Worm (Caenorhabditis elegans): ENCODE data around the gene ZK54.3.

The ZK54.3 gene

DNA sequence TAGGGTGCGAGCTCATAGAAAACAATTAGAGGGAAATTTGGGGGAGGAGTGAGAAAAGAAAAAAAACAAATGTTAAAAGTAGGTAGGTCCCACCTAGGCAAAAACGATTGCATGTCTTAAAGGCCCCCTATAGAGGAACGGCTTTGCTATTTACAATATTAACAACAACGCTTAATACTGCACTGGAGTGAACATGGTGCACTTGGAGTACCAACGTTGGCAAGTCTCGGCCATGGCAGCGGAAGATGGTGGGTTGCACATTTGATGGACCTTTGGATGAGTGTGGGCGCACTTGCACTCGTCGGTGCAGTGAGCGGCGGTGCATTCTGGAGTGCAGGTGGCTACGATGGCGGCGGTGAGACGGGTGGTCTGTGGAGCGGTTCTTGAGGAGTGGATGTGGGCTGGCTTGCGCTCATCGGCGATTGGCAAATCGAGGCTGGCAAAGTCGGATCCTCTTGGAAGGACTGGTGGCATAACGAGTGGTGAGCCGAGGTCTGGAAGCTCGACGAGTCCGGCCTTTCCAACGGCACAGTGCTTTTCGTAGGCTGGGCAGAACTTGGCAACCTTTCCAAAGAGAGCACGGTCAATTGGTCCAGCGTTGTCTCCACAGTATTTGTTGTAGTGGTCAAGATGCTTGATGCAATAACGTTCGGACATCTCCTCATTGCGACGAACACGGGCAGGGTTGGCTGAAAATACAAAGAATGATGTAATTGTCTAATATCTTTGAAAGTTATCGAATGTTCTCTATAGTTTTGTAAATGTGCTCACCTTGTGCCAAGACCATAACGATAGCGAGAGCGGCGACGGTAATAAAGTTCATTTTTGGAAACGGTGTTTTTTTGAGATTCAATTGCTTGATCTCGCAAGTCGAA, 46.0 kb downstream of the ZK54.3 start:
- TF ChIP-seq fkh-10 (GFP tag; optimal IDR thresholded peaks at IDR 0.05), result no peak
- TF ChIP-seq fos-1 (tag; optimal IDR thresholded peaks at IDR 0.05), result no peak
- TF ChIP-seq daf-16 (GFP tag; optimal IDR thresholded peaks at IDR 0.05), result no peak
- TF ChIP-seq daf-16 (tag; optimal IDR thresholded peaks at IDR 0.05), result no peak
- no peak for TF ChIP-seq cey-2 (tag; optimal IDR thresholded peaks at IDR 0.05; ENCODE audit: borderline replicate concordance, insufficient read depth)
- no peak for TF ChIP-seq dve-1 (tag; optimal IDR thresholded peaks at IDR 0.05; ENCODE audit: insufficient read depth)
- TF ChIP-seq nhr-42 (GFP tag; IDR thresholded peaks at IDR 0.05), result 0 out of 2 replicates have a peak, but pooled peaks have one; percentile 38
- TF ChIP-seq dmd-9 (GFP tag; IDR thresholded peaks at IDR 0.05), result no peak
- peak; percentile 58 for TF ChIP-seq mep-1 (tag; optimal IDR thresholded peaks at IDR 0.05)
- no peak for TF ChIP-seq F26F4.8 (GFP tag; conservative IDR thresholded peaks at IDR 0.05)
- 0 out of 2 replicates have a peak, but pooled peaks have one; percentile 11 for TF ChIP-seq ceh-44 (GFP tag; IDR thresholded peaks at IDR 0.05)
- TF ChIP-seq mes-2 (tag; optimal IDR thresholded peaks at IDR 0.05; ENCODE audit: poor library complexity, severe bottlenecking), result peak; percentile 7
- TF ChIP-seq lin-15B (tag; optimal IDR thresholded peaks at IDR 0.05), result no peak
- TF ChIP-seq daf-12 (tag; optimal IDR thresholded peaks at IDR 0.05), result no peak
- no peak for TF ChIP-seq dmd-6 (GFP tag; IDR thresholded peaks at IDR 0.05)
- TF ChIP-seq ztf-7 (tag; optimal IDR thresholded peaks at IDR 0.05), result no peak
- no peak for TF ChIP-seq daf-8 (GFP tag; IDR thresholded peaks at IDR 0.05)
- TF ChIP-seq snpc-1.2 (GFP tag; IDR thresholded peaks at IDR 0.05), result no peak
- TF ChIP-seq set-16 (GFP tag; IDR thresholded peaks at IDR 0.05), result peak; percentile 97
- no peak for TF ChIP-seq vab-7 (GFP tag; IDR thresholded peaks at IDR 0.05)
- no peak for TF ChIP-seq pqm-1 (tag; optimal IDR thresholded peaks at IDR 0.05)
- no peak for TF ChIP-seq R02D3.7 (tag; optimal IDR thresholded peaks at IDR 0.05)
- no peak for TF ChIP-seq mdl-1 (tag; optimal IDR thresholded peaks at IDR 0.05)
- peak; percentile 36; the same call in 1 of the 2 replicates for TF ChIP-seq ctbp-1 (GFP tag; IDR thresholded peaks at IDR 0.05)
- TF ChIP-seq nhr-76 (tag; optimal IDR thresholded peaks at IDR 0.05), result no peak
- no peak for TF ChIP-seq tra-1 (GFP tag; IDR thresholded peaks at IDR 0.05)
- peak in 1 of 2 experiments; percentile 75 for TF ChIP-seq unc-62 (GFP tag; optimal IDR thresholded peaks at IDR 0.05 in 1 of 2)
- no peak for TF ChIP-seq unc-62 (tag; optimal IDR thresholded peaks at IDR 0.05)
- TF ChIP-seq lim-7 (GFP tag; IDR thresholded peaks at IDR 0.05), result peak; percentile 24; the same call in 1 of the 2 replicates
- TF ChIP-seq duxl-1 (tag; optimal IDR thresholded peaks at IDR 0.05; ENCODE audit: poor library complexity), result no peak
- TF ChIP-seq lin-38 (GFP tag; IDR thresholded peaks at IDR 0.05), result 0 out of 2 replicates have a peak, but pooled peaks have one; percentile 14
- no peak for TF ChIP-seq gei-8 (GFP tag; optimal IDR thresholded peaks at IDR 0.05)
- TF ChIP-seq ZK546.5 (tag; optimal IDR thresholded peaks at IDR 0.05), result no peak
- no peak for TF ChIP-seq lin-13 (GFP tag; optimal IDR thresholded peaks at IDR 0.05)
- no peak for TF ChIP-seq F10B5.3 (tag; optimal IDR thresholded peaks at IDR 0.05)
- TF ChIP-seq tag-97 (GFP tag; IDR thresholded peaks at IDR 0.05), result no peak
- no peak for TF ChIP-seq dpl-1 (GFP tag; optimal IDR thresholded peaks at IDR 0.05)
- no peak for TF ChIP-seq jun-1 (tag; optimal IDR thresholded peaks at IDR 0.05)
- TF ChIP-seq nhr-77 (tag; optimal IDR thresholded peaks at IDR 0.05), result no peak
- TF ChIP-seq unc-39 (tag; optimal IDR thresholded peaks at IDR 0.05), result no peak
- TF ChIP-seq hlh-11 (tag; optimal IDR thresholded peaks at IDR 0.05), result no peak
- no peak for TF ChIP-seq skn-1 (tag; optimal IDR thresholded peaks at IDR 0.05)
- 0 out of 2 replicates have a peak, but pooled peaks have one; percentile 27 for TF ChIP-seq zip-11 (GFP tag; IDR thresholded peaks at IDR 0.05)
- TF ChIP-seq ces-1 (GFP tag; optimal IDR thresholded peaks at IDR 0.05), result no peak
- TF ChIP-seq zfp-2 (tag; optimal IDR thresholded peaks at IDR 0.05), result no peak
- TF ChIP-seq ceh-82 (tag; optimal IDR thresholded peaks at IDR 0.05), result no peak
- peak; percentile 21; the same call in 1 of the 2 replicates for TF ChIP-seq lin-29 (GFP tag; IDR thresholded peaks at IDR 0.05)
- no peak for TF ChIP-seq Y48G9A.11 (GFP tag; IDR thresholded peaks at IDR 0.05)
- 0 out of 2 replicates have a peak, but pooled peaks have one; percentile 5 for TF ChIP-seq D1046.2 (GFP tag; IDR thresholded peaks at IDR 0.05)
- TF ChIP-seq dmd-8 (GFP tag; IDR thresholded peaks at IDR 0.05), result no peak
